Fruit fly (Drosophila melanogaster): ENCODE measurements around the gene CG31106.

CG31106 gene

dm6 chr3R:25258628-25259240, 42.6 kb downstream of the CG31106 start, which contains the start of gene CG11857 (continued):
- TF ChIP-seq pfk (GFP tag; optimal IDR thresholded peaks at IDR 0.05) (peak; percentile 37), Nf-YB (GFP tag; optimal IDR thresholded peaks at IDR 0.05) (peak; percentile 80), E2f2 (GFP tag; IDR thresholded peaks at IDR 0.05) (peak; percentile 90), fd102C (GFP tag; optimal IDR thresholded peaks at IDR 0.05) (peak; percentile 79), Hey (tag; optimal IDR thresholded peaks at IDR 0.05) (peak; percentile 87), CG10543 (GFP tag; optimal IDR thresholded peaks at IDR 0.05) (peak; percentile 95), z (GFP tag; IDR thresholded peaks at IDR 0.05) (peak; percentile 70; the same call in 2 of the 3 replicates), D19B (GFP tag; optimal IDR thresholded peaks at IDR 0.05) (peak; percentile 90), exex (tag; optimal IDR thresholded peaks at IDR 0.05) (peak; percentile 89), Six4 (GFP tag; optimal IDR thresholded peaks at IDR 0.05) (peak; percentile 97), hth (optimal IDR thresholded peaks at IDR 0.05) (no peak), zen (tag; optimal IDR thresholded peaks at IDR 0.05) (peak; percentile 99), Sox102F (GFP tag; optimal IDR thresholded peaks at IDR 0.05) (peak; percentile 98), gfzf (GFP tag; optimal IDR thresholded peaks at IDR 0.05) (peak; percentile 44), ci (GFP tag; IDR thresholded peaks at IDR 0.05) (peak; percentile 99), MESR4 (GFP tag; optimal IDR thresholded peaks at IDR 0.05) (peak; percentile 91), Nf-YA (GFP tag; IDR thresholded peaks at IDR 0.05) (peak; percentile 96), gsb (GFP tag; IDR thresholded peaks at IDR 0.05) (peak; percentile 97), grn (GFP tag; optimal IDR thresholded peaks at IDR 0.05) (peak; percentile 79), Trl (optimal IDR thresholded peaks at IDR 0.05) (peak in 1 of 2 experiments; percentile 46), Trl (GFP tag; optimal IDR thresholded peaks at IDR 0.05) (peak; percentile 98), lbe (GFP tag; optimal IDR thresholded peaks at IDR 0.05) (peak; percentile 96), CoRest (tag; optimal IDR thresholded peaks at IDR 0.05) (peak; percentile 99), CG7556 (GFP tag; optimal IDR thresholded peaks at IDR 0.05) (peak; percentile 96), NC2α (GFP tag; optimal IDR thresholded peaks at IDR 0.05) (peak; percentile 90), bcd (GFP tag; optimal IDR thresholded peaks at IDR 0.05) (peak; percentile 97), Mes4 (GFP tag; optimal IDR thresholded peaks at IDR 0.05) (peak; percentile 94), gt (GFP tag; IDR thresholded peaks at IDR 0.05) (peak; percentile 98), C15 (GFP tag; IDR thresholded peaks at IDR 0.05) (peak; percentile 98), sens (GFP tag) (peak; percentile 100), Antp (GFP tag; optimal IDR thresholded peaks at IDR 0.05) (peak; percentile 97), CG8290 (GFP tag; optimal IDR thresholded peaks at IDR 0.05) (peak; percentile 98), CG8290 (tag; optimal IDR thresholded peaks at IDR 0.05) (peak; percentile 90 to 97), crp (GFP tag; optimal IDR thresholded peaks at IDR 0.05) (peak in 1 of 2 experiments; percentile 72), CG1024 (GFP tag; IDR thresholded peaks at IDR 0.05) (peak; percentile 95), salm (tag; optimal IDR thresholded peaks at IDR 0.05) (peak; percentile 88), Dref (GFP tag; IDR thresholded peaks at IDR 0.05) (peak; percentile 81), MTF-1 (GFP tag; optimal IDR thresholded peaks at IDR 0.05; ENCODE audit: borderline replicate concordance) (peak; percentile 91), CG9215 (GFP tag; IDR thresholded peaks at IDR 0.05) (peak; percentile 99), sima (GFP tag; optimal IDR thresholded peaks at IDR 0.05) (peak; percentile 90), CG13424 (tag; optimal IDR thresholded peaks at IDR 0.05) (peak; percentile 98), Rx (GFP tag; IDR thresholded peaks at IDR 0.05) (peak; percentile 98), B-H1 (GFP tag; IDR thresholded peaks at IDR 0.05) (peak; percentile 98), Tbp (GFP tag; optimal IDR thresholded peaks at IDR 0.05) (no peak), HLHmδ (GFP tag; optimal IDR thresholded peaks at IDR 0.05) (peak; percentile 12), Max (GFP tag; optimal IDR thresholded peaks at IDR 0.05) (peak; percentile 98), Ptx1 (GFP tag; IDR thresholded peaks at IDR 0.05) (peak; percentile 99), CG17802 (tag; optimal IDR thresholded peaks at IDR 0.05) (peak; percentile 88), CG17829 (tag; optimal IDR thresholded peaks at IDR 0.05) (peak; percentile 98), dimm (GFP tag; IDR thresholded peaks at IDR 0.05) (peak; percentile 97), fru (optimal IDR thresholded peaks at IDR 0.05) (no peak), H15 (GFP tag; IDR thresholded peaks at IDR 0.05) (peak; percentile 99)

Measured in whole organism, embryonic.